Fruit fly (Drosophila melanogaster): ENCODE results near the gene CG14963.

Gene CG14963

dm6 chr3L:3198447-3199402 lies 26.4 kb upstream of the CG14963 start, which contains the start of the genes CG32276 and gry:
CG32276 (minus strand) TSS chr3L:3199047.
gry (plus strand) TSS chr3L:3199090.
- TF ChIP-seq dm (GFP tag; optimal IDR thresholded peaks at IDR 0.05) (peak; percentile 81), CG10431 (GFP tag; optimal IDR thresholded peaks at IDR 0.05) (no peak), vnd (GFP tag; IDR thresholded peaks at IDR 0.05; ENCODE audit: partially characterized antibody) (no peak), CG13775 (GFP tag; optimal IDR thresholded peaks at IDR 0.05) (peak; percentile 80), CG10366 (GFP tag; IDR thresholded peaks at IDR 0.05) (peak; percentile 64), Dip2 (GFP tag; IDR thresholded peaks at IDR 0.05) (no peak), sob (GFP tag; IDR thresholded peaks at IDR 0.05) (peak; percentile 82), C15 (GFP tag; IDR thresholded peaks at IDR 0.05) (no peak), CG18262 (tag; optimal IDR thresholded peaks at IDR 0.05) (peak; percentile 75), Vsx1 (GFP tag; optimal IDR thresholded peaks at IDR 0.05) (no peak), Xbp1 (GFP tag; optimal IDR thresholded peaks at IDR 0.05) (peak; percentile 96), slou (GFP tag; optimal IDR thresholded peaks at IDR 0.05) (peak; percentile 58), CG17829 (tag; optimal IDR thresholded peaks at IDR 0.05) (peak; percentile 87), CG3838 (GFP tag; optimal IDR thresholded peaks at IDR 0.05) (peak; percentile 53), CG7357 (GFP tag; IDR thresholded peaks at IDR 0.05) (peak; percentile 46; the same call in 1 of the 3 replicates), E2f2 (GFP tag; IDR thresholded peaks at IDR 0.05) (peak; percentile 53), Hr3 (GFP tag; optimal IDR thresholded peaks at IDR 0.05) (peak; percentile 70), CG7928 (GFP tag; optimal IDR thresholded peaks at IDR 0.05) (peak; percentile 99), CG18599 (GFP tag; optimal IDR thresholded peaks at IDR 0.05) (peak; percentile 87), croc (GFP tag; conservative IDR thresholded peaks at IDR 0.05) (no peak), Ravus (GFP tag; IDR thresholded peaks at IDR 0.05) (no peak), Trl (optimal IDR thresholded peaks at IDR 0.05) (peak in 1 of 2 experiments; percentile 14), Trl (GFP tag; optimal IDR thresholded peaks at IDR 0.05) (peak; percentile 85), CG18476 (GFP tag; optimal IDR thresholded peaks at IDR 0.05) (peak; percentile 71), CG15073 (GFP tag; optimal IDR thresholded peaks at IDR 0.05) (no peak), wdn (GFP tag; IDR thresholded peaks at IDR 0.05) (0 out of 2 replicates have a peak, but pooled peaks have one; percentile 8), lola (GFP tag; optimal IDR thresholded peaks at IDR 0.05) (peak in 1 of 3 experiments; percentile 71), Jarid2 (GFP tag; optimal IDR thresholded peaks at IDR 0.05) (peak; percentile 50), CoRest (tag; optimal IDR thresholded peaks at IDR 0.05) (peak; percentile 78), CG9797 (GFP tag; optimal IDR thresholded peaks at IDR 0.05) (peak; percentile 96), CG17385 (GFP tag; optimal IDR thresholded peaks at IDR 0.05) (peak; percentile 64), sc (optimal IDR thresholded peaks at IDR 0.05) (no peak), sc (GFP tag; optimal IDR thresholded peaks at IDR 0.05) (no peak), emc (GFP tag; optimal IDR thresholded peaks at IDR 0.05) (peak; percentile 48), luna (GFP tag; optimal IDR thresholded peaks at IDR 0.05) (no peak), CG31388 (GFP tag; optimal IDR thresholded peaks at IDR 0.05) (peak; percentile 55), CG5953 (GFP tag; IDR thresholded peaks at IDR 0.05) (no peak), pan (optimal IDR thresholded peaks at IDR 0.05) (no peak), pan (GFP tag; optimal IDR thresholded peaks at IDR 0.05 in 1 of 2, IDR thresholded peaks at IDR 0.05 in 1 of 2) (peak in 1 of 2 experiments; percentile 29), Meics (GFP tag; optimal IDR thresholded peaks at IDR 0.05) (peak; percentile 78), slbo (GFP tag; IDR thresholded peaks at IDR 0.05) (peak; percentile 86), CG7786 (GFP tag; optimal IDR thresholded peaks at IDR 0.05) (peak; percentile 71), caup (GFP tag; optimal IDR thresholded peaks at IDR 0.05; ENCODE audit: severe bottlenecking) (peak; percentile 69), CG12071 (GFP tag; optimal IDR thresholded peaks at IDR 0.05) (no peak), seq (GFP tag; IDR thresholded peaks at IDR 0.05) (peak; percentile 45; the same call in 1 of the 2 replicates), CG3065 (GFP tag; optimal IDR thresholded peaks at IDR 0.05) (peak; percentile 50), CG32532 (GFP tag; IDR thresholded peaks at IDR 0.05) (peak; percentile 81), mirr (GFP tag; optimal IDR thresholded peaks at IDR 0.05) (peak; percentile 70), CG4854 (GFP tag; optimal IDR thresholded peaks at IDR 0.05) (no peak)
